Fruit fly (Drosophila melanogaster) whole organism, embryonic: ENCODE data around the gene aru.

Source experiments
- Adf1 ChIP-seq: fragments of 200-800 bp; sonication (Bioruptor generic); IDR thresholded peaks from 2 replicates; pipeline ENCODE4 v1.3.6; 2022; ENCODE audit warnings: missing biosample characterization, missing genetic modification characterization
- Atf6 ChIP-seq: fragments of 200-800 bp; sonication (Bioruptor generic); IDR thresholded peaks from 2 replicates; pipeline ENCODE4 v1.3.6; 2022; ENCODE audit warnings: missing biosample characterization, missing genetic modification characterization
- B-H1 ChIP-seq: fragments of 200-800 bp; sonication (Bioruptor generic); IDR thresholded peaks from 3 replicates; pipeline ENCODE4 v1.3.6; 2022; ENCODE audit warnings: missing biosample characterization, missing genetic modification characterization
- CG10565 ChIP-seq: fragments of 200-800 bp; sonication (Bioruptor generic); optimal IDR thresholded peaks from 3 replicates; lab custom pipeline; 2016; ENCODE audit warnings: missing biosample characterization, mild to moderate bottlenecking, missing genetic modification characterization
- CG11093 ChIP-seq: fragments of 200-800 bp; sonication (Bioruptor generic); IDR thresholded peaks from 3 replicates; pipeline ENCODE4 v1.3.6; 2022; ENCODE audit warnings: missing biosample characterization, missing genetic modification characterization
- CG11398 ChIP-seq: fragments of 200-800 bp; sonication (Bioruptor generic); optimal IDR thresholded peaks from 2 replicates; lab custom pipeline; 2016; ENCODE audit warnings: missing biosample characterization, missing genetic modification characterization
- CG13296 ChIP-seq: fragments of 200-800 bp; sonication (Bioruptor generic); optimal IDR thresholded peaks from 3 replicates; lab custom pipeline; 2018; ENCODE audit warnings: missing biosample characterization, mild to moderate bottlenecking, missing genetic modification characterization
- CG13775 ChIP-seq: fragments of 200-800 bp; sonication (Bioruptor generic); optimal IDR thresholded peaks from 3 replicates; lab custom pipeline; 2017; ENCODE audit warnings: missing biosample characterization, mild to moderate bottlenecking, missing genetic modification characterization
- CG14965 ChIP-seq: fragments of 200-800 bp; sonication (Bioruptor generic); optimal IDR thresholded peaks from 2 replicates; lab custom pipeline; 2016; ENCODE audit warnings: missing biosample characterization, missing genetic modification characterization, borderline replicate concordance
- CG15696 ChIP-seq: fragments of 200-800 bp; sonication (Bioruptor generic); optimal IDR thresholded peaks from 2 replicates; lab custom pipeline; 2019; ENCODE audit warnings: missing biosample characterization, mild to moderate bottlenecking, missing genetic modification characterization, moderate library complexity
- CG1602 ChIP-seq: fragments of 200-800 bp; sonication (Bioruptor generic); optimal IDR thresholded peaks from 3 replicates; lab custom pipeline; 2016; ENCODE audit warnings: missing biosample characterization, missing genetic modification characterization
- CG16779 ChIP-seq: fragments of 200-800 bp; sonication (Bioruptor generic); IDR thresholded peaks from 2 replicates; pipeline ENCODE4 v1.3.6; 2022; ENCODE audit warnings: missing biosample characterization, missing genetic modification characterization
- CG17912 ChIP-seq: fragments of 200-800 bp; sonication (Bioruptor generic); optimal IDR thresholded peaks from 2 replicates; lab custom pipeline; 2018; ENCODE audit warnings: missing biosample characterization, mild to moderate bottlenecking, missing genetic modification characterization
- CG2712 ChIP-seq: fragments of 200-800 bp; optimal IDR thresholded peaks from 3 replicates; lab custom pipeline; 2019; ENCODE audit warnings: missing biosample characterization, mild to moderate bottlenecking, missing genetic modification characterization, moderate library complexity
- CG31441 ChIP-seq: fragments of 200-800 bp; sonication (Bioruptor generic); IDR thresholded peaks from 2 replicates; pipeline ENCODE4 v1.3.6; 2022; ENCODE audit warnings: missing biosample characterization, missing genetic modification characterization
- CG3838 ChIP-seq: fragments of 200-800 bp; sonication (Bioruptor generic); optimal IDR thresholded peaks from 3 replicates; lab custom pipeline; 2016; ENCODE audit warnings: missing biosample characterization, missing genetic modification characterization
- CG6254 ChIP-seq: fragments of 200-800 bp; sonication (Bioruptor generic); optimal IDR thresholded peaks from 3 replicates; lab custom pipeline; 2017; ENCODE audit warnings: mild to moderate bottlenecking, missing biosample characterization, missing genetic modification reagents, missing genetic modification characterization
- CG6765 ChIP-seq: fragments of 200-800 bp; sonication (Bioruptor generic); optimal IDR thresholded peaks from 3 replicates; lab custom pipeline; 2017; ENCODE audit warnings: missing biosample characterization, mild to moderate bottlenecking, missing genetic modification characterization
- CG7556 ChIP-seq: fragments of 200-800 bp; sonication (Bioruptor generic); optimal IDR thresholded peaks from 2 replicates; lab custom pipeline; 2017; ENCODE audit warnings: missing biosample characterization, mild to moderate bottlenecking, missing genetic modification characterization
- CG8281 ChIP-seq: fragments of 200-800 bp; sonication (Bioruptor generic); optimal IDR thresholded peaks from 2 replicates; lab custom pipeline; 2018; ENCODE audit warnings: missing biosample characterization, mild to moderate bottlenecking, missing genetic modification characterization, moderate library complexity
- CoRest ChIP-seq: fragments of 200-800 bp; sonication (Bioruptor generic); optimal IDR thresholded peaks from 3 replicates; lab custom pipeline; 2018; ENCODE audit warnings: missing biosample characterization, mild to moderate bottlenecking, missing genetic modification characterization, moderate library complexity
- Dip2 ChIP-seq: fragments of 200-800 bp; sonication (Bioruptor generic); IDR thresholded peaks from 2 replicates; pipeline ENCODE4 v1.3.6; 2022; ENCODE audit warnings: missing biosample characterization, missing genetic modification characterization
- Hey ChIP-seq: fragments of 200-800 bp; sonication (Bioruptor generic); optimal IDR thresholded peaks from 3 replicates; lab custom pipeline; 2018; ENCODE audit warnings: missing biosample characterization, mild to moderate bottlenecking, missing genetic modification characterization
- Nf-YC ChIP-seq: fragments of 200-800 bp; optimal IDR thresholded peaks from 3 replicates; lab custom pipeline; 2019; ENCODE audit warnings: missing biosample characterization, mild to moderate bottlenecking, missing genetic modification characterization, moderate library complexity
- Oli ChIP-seq: fragments of 200-800 bp; sonication (Bioruptor generic); optimal IDR thresholded peaks from 2 replicates; lab custom pipeline; 2018; ENCODE audit warnings: missing biosample characterization, mild to moderate bottlenecking, missing genetic modification characterization, moderate library complexity
- Side ChIP-seq: fragments of 200-800 bp; sonication (Bioruptor generic); optimal IDR thresholded peaks from 2 replicates; lab custom pipeline; 2016; ENCODE audit warnings: missing biosample characterization, missing genetic modification characterization
- Ssrp ChIP-seq: fragments of 200-800 bp; sonication (Bioruptor generic); optimal IDR thresholded peaks from 2 replicates; lab custom pipeline; 2018; ENCODE audit warnings: missing biosample characterization, mild to moderate bottlenecking, missing genetic modification characterization, moderate library complexity
- ase ChIP-seq: fragments of 200-800 bp; sonication (Bioruptor generic); IDR thresholded peaks from 3 replicates; pipeline ENCODE4 v1.3.6; 2022; ENCODE audit warnings: missing biosample characterization, missing genetic modification characterization
- chif ChIP-seq, 2 experiments: fragments of 200-800 bp; sonication (Bioruptor generic); optimal IDR thresholded peaks; 3 replicates each; lab custom pipeline; 2016; ENCODE audit warnings: missing biosample characterization in 2 of 2, missing genetic modification characterization in 2 of 2
- crc ChIP-seq: fragments of 200-800 bp; sonication (Bioruptor generic); optimal IDR thresholded peaks from 2 replicates; lab custom pipeline; 2016; ENCODE audit warnings: missing biosample characterization, missing genetic modification characterization
- croc ChIP-seq: fragments of 200-800 bp; sonication (Bioruptor generic); conservative IDR thresholded peaks from 3 replicates; pipeline ENCODE4 v1.3.6; 2022; ENCODE audit warnings: missing biosample characterization, missing genetic modification characterization
- dpn ChIP-seq, 2 experiments: fragments of 200-800 bp; sonication (Bioruptor generic); optimal IDR thresholded peaks; 3 replicates each; lab custom pipeline; 2016; ENCODE audit warnings: missing biosample characterization in 2 of 2, missing genetic modification characterization in 2 of 2
- dysf ChIP-seq: fragments of 200-800 bp; sonication (Bioruptor generic); IDR thresholded peaks from 3 replicates; pipeline ENCODE4 v1.3.6; 2022; ENCODE audit warnings: missing biosample characterization, missing genetic modification characterization
- fd3F ChIP-seq: fragments of 200-800 bp; sonication (Bioruptor generic); optimal IDR thresholded peaks from 2 replicates; lab custom pipeline; 2018; ENCODE audit warnings: missing biosample characterization, mild to moderate bottlenecking, missing genetic modification characterization, moderate library complexity
- hkb ChIP-seq, 2 experiments: fragments of 200-800 bp in 1 of 2; fragments of >200 bp in 1 of 2; sonication (Bioruptor generic) in 1 of 2; IDR thresholded peaks in 1 of 2; optimal IDR thresholded peaks in 1 of 2; 2 replicates each; pipeline versions ENCODE4 v1.3.6 to Lab custom; 2017 to 2022; ENCODE audit warnings: missing biosample characterization in 1 of 2, missing genetic modification characterization in 1 of 2
- lov ChIP-seq, 2 experiments: fragments of 200-800 bp in 1 of 2; fragments of >200 bp in 1 of 2; sonication (Bioruptor generic) in 1 of 2; IDR thresholded peaks in 1 of 2; optimal IDR thresholded peaks in 1 of 2; 2 replicates in 1 of 2; 3 replicates in 1 of 2; pipeline versions ENCODE4 v1.3.6 to Lab custom; 2017 to 2022; ENCODE audit warnings: missing biosample characterization in 1 of 2, missing genetic modification characterization in 1 of 2
- org-1 ChIP-seq: fragments of 200-800 bp; sonication (Bioruptor generic); optimal IDR thresholded peaks from 2 replicates; lab custom pipeline; 2017; ENCODE audit warnings: missing biosample characterization, missing genetic modification characterization
- pfk ChIP-seq: fragments of 200-800 bp; sonication (Bioruptor generic); optimal IDR thresholded peaks from 2 replicates; lab custom pipeline; 2018; ENCODE audit warnings: missing biosample characterization, mild to moderate bottlenecking, missing genetic modification characterization, moderate library complexity
- prd ChIP-seq, 3 experiments: fragments of >200 bp in 2 of 3; fragments of 200-800 bp in 1 of 3; sonication (Bioruptor generic) in 1 of 3; optimal IDR thresholded peaks in 2 of 3; IDR thresholded peaks in 1 of 3; 2 replicates in 2 of 3; 3 replicates in 1 of 3; pipeline versions ENCODE4 v1.3.6 to Lab custom; 2017 to 2022; ENCODE audit warnings: missing biosample characterization in 1 of 3, missing genetic modification characterization in 1 of 3
- pros ChIP-seq: fragments of 200-800 bp; sonication (Bioruptor generic); optimal IDR thresholded peaks from 3 replicates; lab custom pipeline; 2019; ENCODE audit warnings: missing biosample characterization, mild to moderate bottlenecking, missing genetic modification characterization, moderate library complexity
- psq ChIP-seq: fragments of 200-800 bp; sonication (Bioruptor generic); optimal IDR thresholded peaks from 2 replicates; lab custom pipeline; 2017; ENCODE audit warnings: missing biosample characterization, missing genetic modification characterization
- pzg ChIP-seq: fragments of 200-800 bp; sonication (Bioruptor generic); optimal IDR thresholded peaks from 3 replicates; lab custom pipeline; 2018; ENCODE audit warnings: missing biosample characterization, mild to moderate bottlenecking, missing genetic modification characterization, moderate library complexity
- ranshi ChIP-seq: fragments of 200-800 bp; sonication (Bioruptor generic); IDR thresholded peaks from 2 replicates; pipeline ENCODE4 v1.3.6; 2022; ENCODE audit warnings: missing biosample characterization, missing genetic modification characterization
- run ChIP-seq: fragments of 200-800 bp; sonication (Bioruptor generic); optimal IDR thresholded peaks from 3 replicates; lab custom pipeline; 2018; ENCODE audit warnings: missing biosample characterization, mild to moderate bottlenecking, missing genetic modification characterization
- scrt ChIP-seq: fragments of 200-800 bp; sonication (Bioruptor generic); optimal IDR thresholded peaks from 2 replicates; lab custom pipeline; 2018; ENCODE audit warnings: missing biosample characterization, mild to moderate bottlenecking, missing genetic modification characterization, moderate library complexity
- sens-2 ChIP-seq: fragments of 200-800 bp; sonication (Bioruptor generic); IDR thresholded peaks from 2 replicates; pipeline ENCODE4 v1.3.6; 2022; ENCODE audit warnings: missing biosample characterization, missing genetic modification characterization
- sob ChIP-seq: fragments of 200-800 bp; sonication (Bioruptor generic); IDR thresholded peaks from 2 replicates; pipeline ENCODE4 v1.3.6; 2022; ENCODE audit warnings: missing biosample characterization, missing genetic modification characterization
- tap ChIP-seq: fragments of 200-800 bp; optimal IDR thresholded peaks from 3 replicates; lab custom pipeline; 2019; ENCODE audit warnings: missing biosample characterization, mild to moderate bottlenecking, missing genetic modification characterization, moderate library complexity
- zfh2 ChIP-seq: fragments of 200-800 bp; sonication (Bioruptor generic); optimal IDR thresholded peaks from 2 replicates; lab custom pipeline; 2016; ENCODE audit warnings: missing biosample characterization, missing genetic modification characterization

aru gene

dm6 chr2L:855052-855547, 13.1 kb downstream of the aru start, which contains the start of gene CG13949 (continued):
- TF ChIP-seq prd (optimal IDR thresholded peaks at IDR 0.05; lab: Kevin White, UChicago) (no peak), prd (GFP tag; IDR thresholded peaks at IDR 0.05; lab: Robert Waterston, UW) (peak; percentile 80), CG15696 (tag; lab: Kevin White, UChicago) (peak; percentile 15), CG16779 (GFP tag; lab: Robert Waterston, UW) (peak; percentile 68; the same call in 1 of the 2 replicates), CoRest (tag; lab: Kevin White, UChicago) (peak; percentile 84), fd3F (GFP tag; lab: Kevin White, UChicago) (peak; percentile 38), chif (GFP tag; optimal IDR thresholded peaks at IDR 0.05; lab: Kevin White, UChicago) (peak; percentile 11 to 66), dysf (peak; percentile 76), Oli (tag; lab: Kevin White, UChicago) (peak; percentile 15), CG7556 (GFP tag; lab: Kevin White, UChicago) (peak; percentile 60), Hey (no peak), CG6765 (peak; percentile 12), sens-2 (GFP tag; lab: Robert Waterston, UW) (no peak), pzg (GFP tag; lab: Kevin White, UChicago) (peak; percentile 55), pros (GFP tag; lab: Kevin White, UChicago) (no peak), Ssrp (tag; lab: Kevin White, UChicago) (peak; percentile 20), CG3838 (GFP tag; lab: Kevin White, UChicago) (no peak), ase (peak; percentile 71; the same call in 2 of the 3 replicates), tap (peak; percentile 28), Side (peak; percentile 41), lov (optimal IDR thresholded peaks at IDR 0.05; lab: Kevin White, UChicago) (no peak), lov (GFP tag; IDR thresholded peaks at IDR 0.05; lab: Robert Waterston, UW) (no peak), Adf1 (no peak), pfk (GFP tag; lab: Kevin White, UChicago) (no peak), dpn (GFP tag; optimal IDR thresholded peaks at IDR 0.05; lab: Kevin White, UChicago) (peak; percentile 48 to 67), B-H1 (GFP tag; lab: Robert Waterston, UW) (peak; percentile 73), croc (GFP tag; lab: Robert Waterston, UW) (no peak; the same call in 2 of the 3 replicates), CG8281 (tag; lab: Kevin White, UChicago) (no peak), run (peak; percentile 38), Dip2 (no peak), ranshi (GFP tag; lab: Robert Waterston, UW) (peak; percentile 78), scrt (GFP tag; lab: Kevin White, UChicago) (peak; percentile 32), CG10565 (GFP tag; lab: Kevin White, UChicago) (no peak), hkb (optimal IDR thresholded peaks at IDR 0.05; lab: Kevin White, UChicago) (peak; percentile 63), hkb (GFP tag; IDR thresholded peaks at IDR 0.05; lab: Robert Waterston, UW) (peak; percentile 85), CG13775 (GFP tag; lab: Kevin White, UChicago) (peak; percentile 36), CG31441 (GFP tag; lab: Robert Waterston, UW) (peak; percentile 59), CG14965 (GFP tag; lab: Kevin White, UChicago) (no peak), sob (GFP tag; lab: Robert Waterston, UW) (peak; percentile 85), CG2712 (tag; lab: Kevin White, UChicago) (peak; percentile 70), org-1 (GFP tag; lab: Kevin White, UChicago) (no peak), Nf-YC (tag; lab: Kevin White, UChicago) (peak; percentile 62), CG6254 (GFP tag; lab: Kevin White, UChicago) (no peak), CG17912 (GFP tag; lab: Kevin White, UChicago) (no peak), CG11398 (GFP tag; lab: Kevin White, UChicago) (peak; percentile 54), zfh2 (GFP tag; lab: Kevin White, UChicago) (peak; percentile 57), CG11093 (no peak), CG13296 (peak; percentile 40), psq (GFP tag; lab: Kevin White, UChicago) (no peak), crc (GFP tag; lab: Kevin White, UChicago) (no peak), Atf6 (GFP tag; lab: Robert Waterston, UW) (peak; percentile 67; the same call in 1 of the 2 replicates), CG1602 (GFP tag; lab: Kevin White, UChicago) (peak; percentile 16)
